Worm (Caenorhabditis elegans): ENCODE measurements around the gene osm-6.

osm-6 gene

ce11 chrV:11949509-11950117 lies 22.4 kb upstream of the osm-6 start:
- TF ChIP-seq elt-1 (tag; optimal IDR thresholded peaks at IDR 0.05) (peak; percentile 24), mab-5 (tag; optimal IDR thresholded peaks at IDR 0.05) (no peak), ztf-1 (GFP tag; conservative IDR thresholded peaks at IDR 0.05) (no peak), nhr-23 (tag; optimal IDR thresholded peaks at IDR 0.05) (no peak), unc-62 (GFP tag; optimal IDR thresholded peaks at IDR 0.05) (no peak), lin-11 (tag; optimal IDR thresholded peaks at IDR 0.05) (no peak)

ce11 chrV:11948581-11948980 lies 21.3 kb upstream of the osm-6 start:
- TF ChIP-seq unc-39 (tag; optimal IDR thresholded peaks at IDR 0.05) (no peak), unc-55 (GFP tag; optimal IDR thresholded peaks at IDR 0.05) (no peak), Y55F3AM.14 (GFP tag; optimal IDR thresholded peaks at IDR 0.05) (no peak), nhr-129 (tag; optimal IDR thresholded peaks at IDR 0.05) (no peak), dmd-4 (tag; optimal IDR thresholded peaks at IDR 0.05) (no peak), ceh-16 (tag; optimal IDR thresholded peaks at IDR 0.05) (no peak), nhr-237 (tag; optimal IDR thresholded peaks at IDR 0.05) (no peak), lin-39 (tag; optimal IDR thresholded peaks at IDR 0.05) (no peak), egl-27 (tag; optimal IDR thresholded peaks at IDR 0.05) (no peak), alr-1 (tag; optimal IDR thresholded peaks at IDR 0.05) (no peak), gmeb-1 (tag; optimal IDR thresholded peaks at IDR 0.05) (no peak), nhr-25 (tag; optimal IDR thresholded peaks at IDR 0.05) (no peak), sem-4 (tag; optimal IDR thresholded peaks at IDR 0.05) (no peak), zag-1 (tag; optimal IDR thresholded peaks at IDR 0.05) (no peak), ZK546.5 (tag; optimal IDR thresholded peaks at IDR 0.05) (no peak), sma-9 (GFP tag; optimal IDR thresholded peaks at IDR 0.05) (no peak), sma-9 (tag; optimal IDR thresholded peaks at IDR 0.05) (no peak), mbf-1 (tag; optimal IDR thresholded peaks at IDR 0.05) (no peak), blmp-1 (tag; optimal IDR thresholded peaks at IDR 0.05; ENCODE audit: insufficient read depth) (no peak), mab-5 (tag; optimal IDR thresholded peaks at IDR 0.05) (no peak)

ce11 chrV:11947414-11947954 lies 20.2 kb upstream of the osm-6 start:
- no peak for TF ChIP-seq skn-1 (tag; optimal IDR thresholded peaks at IDR 0.05)
- TF ChIP-seq nhr-237 (tag; optimal IDR thresholded peaks at IDR 0.05), result no peak
- no peak for TF ChIP-seq ztf-4 (tag; optimal IDR thresholded peaks at IDR 0.05)
- TF ChIP-seq elt-3 (tag; optimal IDR thresholded peaks at IDR 0.05), result no peak
- TF ChIP-seq unc-39 (tag; optimal IDR thresholded peaks at IDR 0.05), result no peak
- TF ChIP-seq alr-1 (tag; optimal IDR thresholded peaks at IDR 0.05), result no peak
- no peak for TF ChIP-seq Y55F3AM.14 (GFP tag; optimal IDR thresholded peaks at IDR 0.05)
- no peak for TF ChIP-seq ztf-1 (GFP tag; conservative IDR thresholded peaks at IDR 0.05)
- TF ChIP-seq C34F6.9 (tag; optimal IDR thresholded peaks at IDR 0.05), result no peak
- no peak for TF ChIP-seq nhr-12 (tag; optimal IDR thresholded peaks at IDR 0.05)
- TF ChIP-seq nhr-25 (tag; optimal IDR thresholded peaks at IDR 0.05), result no peak
- no peak for TF ChIP-seq nhr-6 (tag; optimal IDR thresholded peaks at IDR 0.05)

- TF ChIP-seq sma-3 (GFP tag; optimal IDR thresholded peaks at IDR 0.05) (no peak), nhr-129 (tag; optimal IDR thresholded peaks at IDR 0.05) (no peak), lin-39 (tag; optimal IDR thresholded peaks at IDR 0.05) (no peak), peb-1 (tag; optimal IDR thresholded peaks at IDR 0.05) (no peak), ztf-11 (tag; optimal IDR thresholded peaks at IDR 0.05) (no peak), gmeb-1 (tag; optimal IDR thresholded peaks at IDR 0.05) (no peak), F13H6.1 (tag; optimal IDR thresholded peaks at IDR 0.05) (no peak), mdl-1 (tag; optimal IDR thresholded peaks at IDR 0.05) (no peak), lsy-2 (tag; optimal IDR thresholded peaks at IDR 0.05) (no peak), lin-11 (tag; optimal IDR thresholded peaks at IDR 0.05) (no peak), mab-5 (tag; optimal IDR thresholded peaks at IDR 0.05) (no peak)
Observed at ce11 chrV:11946818-11947217, 19.6 kb upstream of the osm-6 start.
